Fruit fly (Drosophila melanogaster) whole organism, embryonic: ENCODE measurements around the gene mon2.

ENCODE experiments used
- Blimp-1 ChIP-seq: fragments of 200-800 bp; sonication (Bioruptor generic); optimal IDR thresholded peaks from 3 replicates; lab custom pipeline; 2018; ENCODE audit warnings: missing biosample characterization, missing genetic modification characterization, mild to moderate bottlenecking, moderate library complexity, missing genetic modification reagents
- CG10209 ChIP-seq: fragments of 200-800 bp; sonication (Bioruptor generic); optimal IDR thresholded peaks from 3 replicates; lab custom pipeline; 2017; ENCODE audit warnings: missing biosample characterization, mild to moderate bottlenecking, missing genetic modification characterization, missing genetic modification reagents
- CG10366 ChIP-seq: fragments of 200-800 bp; sonication (Bioruptor generic); IDR thresholded peaks from 2 replicates; pipeline ENCODE4 v1.3.6; 2022; ENCODE audit warnings: missing biosample characterization, missing genetic modification characterization
- CG10543 ChIP-seq: fragments of 200-800 bp; sonication (Bioruptor generic); optimal IDR thresholded peaks from 3 replicates; lab custom pipeline; 2017; ENCODE audit warnings: missing biosample characterization, mild to moderate bottlenecking, missing genetic modification characterization, moderate library complexity
- CG11456 ChIP-seq: fragments of 200-800 bp; sonication (Bioruptor generic); IDR thresholded peaks from 3 replicates; pipeline ENCODE4 v1.3.6; 2022; ENCODE audit warnings: missing biosample characterization, missing genetic modification characterization
- CG11695 ChIP-seq: fragments of 200-800 bp; sonication (Bioruptor generic); IDR thresholded peaks from 3 replicates; pipeline ENCODE4 v1.3.6; 2022; ENCODE audit warnings: missing biosample characterization, missing genetic modification characterization
- CG12155 ChIP-seq: fragments of 200-800 bp; sonication (Bioruptor generic); optimal IDR thresholded peaks from 3 replicates; lab custom pipeline; 2016; ENCODE audit warnings: missing biosample characterization, missing genetic modification characterization
- CG14014 ChIP-seq: fragments of 200-800 bp; sonication (Bioruptor generic); IDR thresholded peaks from 2 replicates; pipeline ENCODE4 v1.3.6; 2022; ENCODE audit warnings: missing biosample characterization, missing genetic modification characterization
- CG14050 ChIP-seq: fragments of 200-800 bp; sonication (Bioruptor generic); IDR thresholded peaks from 3 replicates; pipeline ENCODE4 v1.3.6; 2022; ENCODE audit warnings: missing biosample characterization, missing genetic modification characterization
- CG14441 ChIP-seq: fragments of 200-800 bp; sonication (Bioruptor generic); IDR thresholded peaks from 2 replicates; pipeline ENCODE4 v1.3.6; 2022; ENCODE audit warnings: missing biosample characterization, missing genetic modification characterization
- CG15696 ChIP-seq: fragments of 200-800 bp; sonication (Bioruptor generic); optimal IDR thresholded peaks from 2 replicates; lab custom pipeline; 2019; ENCODE audit warnings: missing biosample characterization, mild to moderate bottlenecking, missing genetic modification characterization, moderate library complexity
- CG17568 ChIP-seq: fragments of 200-800 bp; sonication (Bioruptor generic); optimal IDR thresholded peaks from 2 replicates; lab custom pipeline; 2018; ENCODE audit warnings: missing biosample characterization, mild to moderate bottlenecking, missing genetic modification characterization, moderate library complexity
- CG30403 ChIP-seq: fragments of 200-800 bp; sonication (Bioruptor generic); optimal IDR thresholded peaks from 3 replicates; lab custom pipeline; 2016; ENCODE audit warnings: missing biosample characterization, missing genetic modification characterization
- CG3407 ChIP-seq: fragments of 200-800 bp; sonication (Bioruptor generic); optimal IDR thresholded peaks from 2 replicates; lab custom pipeline; 2018; ENCODE audit warnings: missing biosample characterization, mild to moderate bottlenecking, missing genetic modification characterization
- CG3847 ChIP-seq: fragments of 200-800 bp; sonication (Bioruptor generic); IDR thresholded peaks from 2 replicates; pipeline ENCODE4 v1.3.6; 2022; ENCODE audit warnings: missing biosample characterization, missing genetic modification characterization
- CG42726 ChIP-seq: fragments of 200-800 bp; sonication (Bioruptor generic); IDR thresholded peaks from 2 replicates; pipeline ENCODE4 v1.3.6; 2022; ENCODE audit warnings: missing biosample characterization, missing genetic modification characterization; ENCODE audit not compliant: partially characterized antibody
- CG7357 ChIP-seq: fragments of 200-800 bp; sonication (Bioruptor generic); IDR thresholded peaks from 3 replicates; pipeline ENCODE4 v1.3.6; 2022; ENCODE audit warnings: missing biosample characterization, missing genetic modification characterization
- CG8089 ChIP-seq: fragments of 200-800 bp; sonication (Bioruptor generic); optimal IDR thresholded peaks from 3 replicates; lab custom pipeline; 2016; ENCODE audit warnings: missing biosample characterization, missing genetic modification characterization
- CG8478 ChIP-seq: fragments of >200 bp; optimal IDR thresholded peaks from 2 replicates; lab custom pipeline; 2018
- E2f2 ChIP-seq: fragments of 200-800 bp; sonication (Bioruptor generic); IDR thresholded peaks from 2 replicates; pipeline ENCODE4 v1.3.6; 2022; ENCODE audit warnings: missing biosample characterization, missing genetic modification characterization
- Fer1 ChIP-seq: fragments of 200-800 bp; sonication (Bioruptor generic); optimal IDR thresholded peaks from 2 replicates; lab custom pipeline; 2017; ENCODE audit warnings: missing biosample characterization, mild to moderate bottlenecking, missing genetic modification characterization
- Fer2 ChIP-seq: fragments of 200-800 bp; sonication (Bioruptor generic); optimal IDR thresholded peaks from 2 replicates; lab custom pipeline; 2018; ENCODE audit warnings: missing biosample characterization, mild to moderate bottlenecking, missing genetic modification characterization, moderate library complexity
- HLHmδ ChIP-seq: fragments of 200-800 bp; sonication (Bioruptor generic); optimal IDR thresholded peaks from 2 replicates; lab custom pipeline; 2018; ENCODE audit warnings: missing biosample characterization, mild to moderate bottlenecking, missing genetic modification characterization, moderate library complexity
- HmgZ ChIP-seq: fragments of 200-800 bp; sonication (Bioruptor generic); optimal IDR thresholded peaks from 2 replicates; lab custom pipeline; 2018; ENCODE audit warnings: missing biosample characterization, mild to moderate bottlenecking, missing genetic modification characterization
- Hr39 ChIP-seq: fragments of >200 bp; optimal IDR thresholded peaks from 2 replicates; lab custom pipeline; 2017
- Lhr ChIP-seq: fragments of 200-800 bp; sonication (Bioruptor generic); optimal IDR thresholded peaks from 3 replicates; lab custom pipeline; 2017; ENCODE audit warnings: mild to moderate bottlenecking, missing biosample characterization, missing genetic modification reagents, missing genetic modification characterization
- Oli ChIP-seq: fragments of 200-800 bp; sonication (Bioruptor generic); optimal IDR thresholded peaks from 2 replicates; lab custom pipeline; 2018; ENCODE audit warnings: missing biosample characterization, mild to moderate bottlenecking, missing genetic modification characterization, moderate library complexity
- Opbp ChIP-seq: fragments of 200-800 bp; sonication (Bioruptor generic); IDR thresholded peaks from 3 replicates; pipeline ENCODE4 v1.3.6; 2022; ENCODE audit warnings: missing biosample characterization, missing genetic modification characterization; ENCODE audit not compliant: partially characterized antibody
- Poxn ChIP-seq: fragments of 200-800 bp; sonication (Bioruptor generic); IDR thresholded peaks from 2 replicates; pipeline ENCODE4 v1.3.6; 2022; ENCODE audit warnings: missing biosample characterization, missing genetic modification characterization
- Sox100B ChIP-seq: fragments of 200-800 bp; sonication (Bioruptor generic); optimal IDR thresholded peaks from 3 replicates; lab custom pipeline; 2018; ENCODE audit warnings: missing biosample characterization, mild to moderate bottlenecking, missing genetic modification characterization
- Spps ChIP-seq: fragments of 200-800 bp; sonication (Bioruptor generic); optimal IDR thresholded peaks from 2 replicates; lab custom pipeline; 2018; ENCODE audit warnings: missing biosample characterization, mild to moderate bottlenecking, missing genetic modification characterization
- amos ChIP-seq: fragments of 200-800 bp; sonication (Bioruptor generic); IDR thresholded peaks from 2 replicates; pipeline ENCODE4 v1.3.6; 2022; ENCODE audit warnings: missing biosample characterization, missing genetic modification characterization; ENCODE audit not compliant: partially characterized antibody
- ara ChIP-seq: fragments of 200-800 bp; sonication (Bioruptor generic); IDR thresholded peaks from 2 replicates; pipeline ENCODE4 v1.3.6; 2022; ENCODE audit warnings: missing biosample characterization, missing genetic modification characterization
- az2 ChIP-seq: fragments of 200-800 bp; sonication (Bioruptor generic); optimal IDR thresholded peaks from 3 replicates; lab custom pipeline; 2016; ENCODE audit warnings: missing biosample characterization, missing genetic modification characterization
- bbx ChIP-seq: fragments of 200-800 bp; sonication (Bioruptor generic); IDR thresholded peaks from 2 replicates; pipeline ENCODE4 v1.3.6; 2022; ENCODE audit warnings: missing biosample characterization, missing genetic modification characterization; ENCODE audit not compliant: partially characterized antibody
- bowl ChIP-seq: fragments of 200-800 bp; sonication (Bioruptor generic); IDR thresholded peaks from 2 replicates; pipeline ENCODE4 v1.3.6; 2022; ENCODE audit warnings: missing biosample characterization, missing genetic modification characterization
- da ChIP-seq: fragments of 200-800 bp; sonication (Bioruptor generic); optimal IDR thresholded peaks from 2 replicates; lab custom pipeline; 2016; ENCODE audit warnings: missing biosample characterization, missing genetic modification characterization
- danr ChIP-seq: fragments of 200-800 bp; sonication (Bioruptor generic); IDR thresholded peaks from 2 replicates; pipeline ENCODE4 v1.3.6; 2022; ENCODE audit warnings: missing biosample characterization, missing genetic modification characterization
- disco-r ChIP-seq: fragments of 200-800 bp; sonication (Bioruptor generic); optimal IDR thresholded peaks from 2 replicates; lab custom pipeline; 2016; ENCODE audit warnings: missing biosample characterization, missing genetic modification characterization
- fd102C ChIP-seq: fragments of 200-800 bp; sonication (Bioruptor generic); optimal IDR thresholded peaks from 2 replicates; lab custom pipeline; 2018; ENCODE audit warnings: missing biosample characterization, mild to moderate bottlenecking, missing genetic modification characterization, moderate library complexity
- lov ChIP-seq, 2 experiments: fragments of 200-800 bp in 1 of 2; fragments of >200 bp in 1 of 2; sonication (Bioruptor generic) in 1 of 2; IDR thresholded peaks in 1 of 2; optimal IDR thresholded peaks in 1 of 2; 2 replicates in 1 of 2; 3 replicates in 1 of 2; pipeline versions ENCODE4 v1.3.6 to Lab custom; 2017 to 2022; ENCODE audit warnings: missing biosample characterization in 1 of 2, missing genetic modification characterization in 1 of 2
- nau ChIP-seq: fragments of 200-800 bp; sonication (Bioruptor generic); optimal IDR thresholded peaks from 3 replicates; lab custom pipeline; 2017; ENCODE audit warnings: missing biosample characterization, mild to moderate bottlenecking, missing genetic modification characterization, missing genetic modification reagents
- otp ChIP-seq: fragments of 200-800 bp; sonication (Bioruptor generic); IDR thresholded peaks from 3 replicates; pipeline ENCODE4, ENCODE4 v1.3.6; 2022; ENCODE audit warnings: missing biosample characterization, missing genetic modification characterization
- pita ChIP-seq: fragments of 200-800 bp; sonication (Bioruptor generic); optimal IDR thresholded peaks from 2 replicates; lab custom pipeline; 2017; ENCODE audit warnings: missing biosample characterization, mild to moderate bottlenecking, missing genetic modification characterization
- salm ChIP-seq: fragments of 200-800 bp; sonication (Bioruptor generic); optimal IDR thresholded peaks from 2 replicates; lab custom pipeline; 2018; ENCODE audit warnings: missing biosample characterization, mild to moderate bottlenecking, missing genetic modification characterization
- sens-2 ChIP-seq: fragments of 200-800 bp; sonication (Bioruptor generic); IDR thresholded peaks from 2 replicates; pipeline ENCODE4 v1.3.6; 2022; ENCODE audit warnings: missing biosample characterization, missing genetic modification characterization
- shn ChIP-seq: fragments of 200-800 bp; sonication (Bioruptor generic); optimal IDR thresholded peaks from 3 replicates; lab custom pipeline; 2016; ENCODE audit warnings: missing biosample characterization, missing genetic modification characterization
- sisA ChIP-seq: fragments of 200-800 bp; sonication (Bioruptor generic); IDR thresholded peaks from 2 replicates; pipeline ENCODE4 v1.3.6; 2022; ENCODE audit warnings: missing biosample characterization, missing genetic modification characterization
- tna ChIP-seq: fragments of 200-800 bp; sonication (Bioruptor generic); IDR thresholded peaks from 2 replicates; pipeline ENCODE4 v1.3.6; 2022; ENCODE audit warnings: missing biosample characterization, missing genetic modification characterization; ENCODE audit not compliant: partially characterized antibody
- unc-4 ChIP-seq: fragments of 200-800 bp; sonication (Bioruptor generic); IDR thresholded peaks from 2 replicates; pipeline ENCODE4 v1.3.6; 2022; ENCODE audit warnings: missing biosample characterization, missing genetic modification characterization; ENCODE audit not compliant: partially characterized antibody

mon2 gene

dm6 chr2L:8163025-8163351 lies 39.2 kb upstream of the mon2 start, which contains the start of gene Piezo (continued):
- TF ChIP-seq Opbp (GFP tag; lab: Robert Waterston, UW) (peak; percentile 53; the same call in 1 of the 3 replicates), HLHmδ (peak; percentile 39), CG14050 (GFP tag; lab: Robert Waterston, UW) (no peak), CG10543 (GFP tag; lab: Kevin White, UChicago) (peak; percentile 56), Sox100B (GFP tag; lab: Kevin White, UChicago) (no peak), salm (tag; lab: Kevin White, UChicago) (no peak), danr (GFP tag; lab: Robert Waterston, UW) (no peak), pita (GFP tag; lab: Kevin White, UChicago) (no peak), nau (GFP tag; lab: Kevin White, UChicago) (peak; percentile 51), CG15696 (tag; lab: Kevin White, UChicago) (no peak), Blimp-1 (no peak), Spps (no peak), Lhr (GFP tag; lab: Kevin White, UChicago) (no peak), CG3847 (GFP tag; lab: Robert Waterston, UW) (no peak), CG42726 (GFP tag; lab: Robert Waterston, UW) (peak; percentile 49; the same call in 1 of the 2 replicates), HmgZ (no peak), CG14441 (GFP tag; lab: Robert Waterston, UW) (no peak), CG11695 (GFP tag; lab: Robert Waterston, UW) (no peak), az2 (GFP tag; lab: Kevin White, UChicago) (no peak), amos (GFP tag; lab: Robert Waterston, UW) (peak; percentile 58; the same call in 1 of the 2 replicates), shn (no peak), da (GFP tag; lab: Kevin White, UChicago) (no peak), CG11456 (GFP tag; lab: Robert Waterston, UW) (no peak; the same call in 2 of the 3 replicates), Oli (tag; lab: Kevin White, UChicago) (no peak), CG8089 (GFP tag; lab: Kevin White, UChicago) (no peak), disco-r (no peak), ara (GFP tag; lab: Robert Waterston, UW) (no peak), CG7357 (no peak), fd102C (GFP tag; lab: Kevin White, UChicago) (peak; percentile 56), CG10209 (peak; percentile 15), bbx (GFP tag; lab: Robert Waterston, UW) (0 out of 2 replicates have a peak, but pooled peaks have one; percentile 9), otp (GFP tag; lab: Robert Waterston, UW) (no peak), tna (GFP tag; lab: Robert Waterston, UW) (0 out of 2 replicates have a peak, but pooled peaks have one; percentile 7), E2f2 (GFP tag; lab: Robert Waterston, UW) (no peak), CG10366 (no peak), unc-4 (GFP tag; lab: Robert Waterston, UW) (no peak)

- TF ChIP-seq CG14441 (GFP tag; lab: Robert Waterston, UW) (peak; percentile 89), tna (GFP tag; lab: Robert Waterston, UW) (peak; percentile 59; the same call in 1 of the 2 replicates), CG3407 (GFP tag; lab: Kevin White, UChicago) (peak; percentile 91), CG17568 (GFP tag; lab: Kevin White, UChicago) (peak; percentile 98), sisA (GFP tag; lab: Robert Waterston, UW) (peak; percentile 90), bowl (GFP tag; lab: Robert Waterston, UW) (peak; percentile 70), CG14014 (GFP tag; lab: Robert Waterston, UW) (peak; percentile 93), Poxn (peak; percentile 81), sens-2 (GFP tag; lab: Robert Waterston, UW) (peak; percentile 89), CG30403 (GFP tag; lab: Kevin White, UChicago) (peak; percentile 97), Hr39 (lab: Kevin White, UChicago) (no peak), Fer2 (peak; percentile 93), CG12155 (GFP tag; lab: Kevin White, UChicago) (peak; percentile 93), Fer1 (GFP tag; lab: Kevin White, UChicago) (peak; percentile 99), CG8478 (lab: Kevin White, UChicago) (no peak), lov (optimal IDR thresholded peaks at IDR 0.05; lab: Kevin White, UChicago) (no peak), lov (GFP tag; IDR thresholded peaks at IDR 0.05; lab: Robert Waterston, UW) (peak; percentile 76)
These were observed 38.7 kb upstream of the mon2 start, which contains the start of gene Acbp1 for dm6 chr2L:8162307-8163024. TSS of gene Acbp1 (minus strand) at chr2L:8162452.
